Fruit fly (Drosophila melanogaster): ENCODE results near the gene CG33159.

- no peak for TF ChIP-seq psq (optimal IDR thresholded peaks at IDR 0.05)
- no peak for TF ChIP-seq h (optimal IDR thresholded peaks at IDR 0.05)
- no peak for TF ChIP-seq Myc (optimal IDR thresholded peaks at IDR 0.05)
- TF ChIP-seq ttk (optimal IDR thresholded peaks at IDR 0.05): no peak
- TF ChIP-seq Sin3A (optimal IDR thresholded peaks at IDR 0.05): no peak
- peak; percentile 70 for TF ChIP-seq insv (optimal IDR thresholded peaks at IDR 0.05)
These were observed 11.3 kb downstream of the CG33159 start, which contains the start of gene Hsp83 for dm6 chr3L:3192912-3193311.
